Worm (Caenorhabditis elegans) whole organism, L1 larva: ENCODE results near the gene clc-22.

Source experiments
- ama-1 ChIP-seq: fragments of 150-350 bp; optimal IDR thresholded peaks from 2 replicates; lab custom pipeline; 2014
- ceh-82 ChIP-seq, 3 experiments: fragments of 150-350 bp in 1 of 3; sonication (generic microtip) in 2 of 3; optimal IDR thresholded peaks; 2 replicates each; lab custom pipeline; 2014 to 2017; ENCODE audit warnings: missing biosample characterization in 3 of 3, missing genetic modification characterization in 3 of 3
- dpl-1 ChIP-seq, 3 experiments: fragments of 150-350 bp in 2 of 3; sonication (generic microtip) in 1 of 3; optimal IDR thresholded peaks; 2 replicates each; lab custom pipeline; 2014 to 2017; ENCODE audit warnings: missing biosample characterization in 3 of 3, missing genetic modification characterization in 3 of 3, missing genetic modification reagents in 3 of 3
- dsc-1 ChIP-seq: sonication (generic microtip); optimal IDR thresholded peaks from 2 replicates; lab custom pipeline; 2016; ENCODE audit warnings: mild to moderate bottlenecking, missing genetic modification characterization, missing compliant biosample characterization
- fkh-8 ChIP-seq: sonication (generic microtip); optimal IDR thresholded peaks from 2 replicates; lab custom pipeline; 2016; ENCODE audit warnings: mild to moderate bottlenecking, missing genetic modification characterization, missing compliant biosample characterization
- nhr-12 ChIP-seq: sonication (generic microtip); optimal IDR thresholded peaks from 2 replicates; lab custom pipeline; 2017; ENCODE audit warnings: missing biosample characterization, missing genetic modification characterization
- skn-1 ChIP-seq: fragments of 150-350 bp; optimal IDR thresholded peaks from 2 replicates; lab custom pipeline; 2014; ENCODE audit warnings: missing biosample characterization, missing genetic modification characterization
- unc-130 ChIP-seq: fragments of 150-350 bp; optimal IDR thresholded peaks from 2 replicates; lab custom pipeline; 2017; ENCODE audit warnings: missing biosample characterization, missing genetic modification characterization, inconsistent platforms
- unc-30 ChIP-seq: sonication (generic microtip); optimal IDR thresholded peaks from 2 replicates; lab custom pipeline; 2017; ENCODE audit warnings: missing biosample characterization, missing genetic modification characterization
- unc-62 ChIP-seq: fragments of 150-350 bp; optimal IDR thresholded peaks from 2 replicates; lab custom pipeline; 2014; ENCODE audit warnings: missing biosample characterization, missing genetic modification reagents, missing genetic modification characterization
- zag-1 ChIP-seq: fragments of 150-350 bp; optimal IDR thresholded peaks from 2 replicates; lab custom pipeline; 2014; ENCODE audit warnings: missing biosample characterization, missing genetic modification characterization

- TF ChIP-seq unc-130 (tag; lab: Kevin White, UChicago) (no peak), fkh-8 (tag; lab: Kevin White, UChicago) (no peak), ceh-82 (tag; optimal IDR thresholded peaks at IDR 0.05; lab: Kevin White, UChicago) (no peak), zag-1 (tag; lab: Kevin White, UChicago) (no peak), skn-1 (tag; lab: Kevin White, UChicago) (no peak), dpl-1 (GFP tag; optimal IDR thresholded peaks at IDR 0.05; lab: Kevin White, UChicago) (no peak), unc-30 (tag; lab: Kevin White, UChicago) (no peak), nhr-12 (tag; lab: Kevin White, UChicago) (no peak), ama-1 (lab: Kevin White, UChicago) (no peak), dsc-1 (tag; lab: Kevin White, UChicago) (no peak), unc-62 (GFP tag; lab: Kevin White, UChicago) (no peak)
Observed at ce11 chrII:3959432-3960102, 36.3 kb downstream of the clc-22 start.
